Fruit fly (Drosophila melanogaster) whole organism, larva: ENCODE measurements around the gene CG17687.
A peak's percentile ranks its signal among the peaks of the same experiment; 100 is the strongest.

Experiments used
- noc ChIP-seq: fragments of 200-800 bp; sonication (Bioruptor generic); optimal IDR thresholded peaks from 3 replicates; lab custom pipeline; 2019; ENCODE audit warnings: missing biosample characterization, mild to moderate bottlenecking, missing genetic modification characterization, moderate library complexity

The CG17687 gene

DNA sequence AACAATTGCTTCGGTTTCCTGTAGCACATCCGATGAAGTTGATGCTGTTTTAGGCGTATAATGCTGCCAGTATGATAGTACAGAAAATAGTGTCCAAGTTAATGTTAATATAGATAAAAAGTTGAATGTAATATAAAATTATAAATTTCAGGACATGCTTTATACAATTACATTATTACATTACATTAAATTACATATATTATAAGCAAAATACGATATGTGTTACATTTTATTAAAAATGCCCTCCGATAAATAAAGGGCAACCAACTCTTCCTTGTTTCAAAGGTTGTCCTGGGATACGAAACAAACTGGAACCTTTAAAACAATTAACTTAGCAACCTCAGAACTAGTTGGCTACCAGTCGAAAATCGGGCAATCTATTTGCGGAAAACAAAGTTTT lies at the start of gene CG17687:
Gene CG17687 (plus strand): TSS at position 301 of the 400 bp plus-strand sequence.
- no peak for TF ChIP-seq noc

DNA sequence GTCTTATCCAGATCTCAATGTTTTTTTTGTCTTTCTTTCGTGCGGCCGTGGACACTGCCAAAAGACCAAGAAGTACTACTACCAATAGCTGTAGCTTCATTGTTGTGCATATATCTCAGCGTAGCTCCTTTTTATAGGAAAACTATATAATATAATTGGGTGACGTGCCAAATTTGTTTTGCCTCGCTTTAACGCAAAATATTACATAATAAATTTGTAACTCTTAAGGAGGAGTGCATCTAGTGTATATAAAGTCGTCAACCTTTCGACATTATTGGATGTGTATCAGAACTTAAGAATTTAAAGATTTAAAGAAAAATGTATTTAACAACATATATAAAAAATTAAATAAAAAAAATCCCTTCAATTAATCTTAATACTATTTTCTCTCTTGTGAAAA lies 48.8 kb upstream of the CG17687 start, which contains the start of gene CG43147:
Gene CG43147 (minus strand): TSS at position 101 of the 400 bp plus-strand sequence.
- no peak for TF ChIP-seq noc

- TF ChIP-seq noc, result no peak
Measured at dm6 chr3L:13301335-13301734, 47.5 kb upstream of the CG17687 start, which contains the start of gene SP. SP (plus strand) TSS chr3L:13301635.

DNA sequence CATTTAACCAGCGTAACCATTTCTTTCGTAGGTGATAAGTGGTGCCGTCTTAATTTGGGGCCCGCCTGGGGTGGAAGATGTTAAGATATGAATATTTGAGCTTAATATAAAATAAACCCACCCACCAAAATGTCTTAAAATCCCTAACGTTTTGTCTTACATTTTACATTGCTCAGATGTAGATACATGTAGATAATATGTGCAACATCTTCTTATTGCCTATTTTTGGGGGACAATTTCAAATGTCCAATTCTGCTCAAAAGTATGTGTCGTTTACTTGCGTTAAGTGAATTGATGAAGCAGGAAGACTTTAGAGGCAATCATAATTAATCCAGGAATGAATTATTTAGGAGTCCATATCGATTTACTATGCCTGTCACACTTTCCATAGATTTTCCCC lies 47.0 kb upstream of the CG17687 start:
- TF ChIP-seq noc, result no peak

DNA sequence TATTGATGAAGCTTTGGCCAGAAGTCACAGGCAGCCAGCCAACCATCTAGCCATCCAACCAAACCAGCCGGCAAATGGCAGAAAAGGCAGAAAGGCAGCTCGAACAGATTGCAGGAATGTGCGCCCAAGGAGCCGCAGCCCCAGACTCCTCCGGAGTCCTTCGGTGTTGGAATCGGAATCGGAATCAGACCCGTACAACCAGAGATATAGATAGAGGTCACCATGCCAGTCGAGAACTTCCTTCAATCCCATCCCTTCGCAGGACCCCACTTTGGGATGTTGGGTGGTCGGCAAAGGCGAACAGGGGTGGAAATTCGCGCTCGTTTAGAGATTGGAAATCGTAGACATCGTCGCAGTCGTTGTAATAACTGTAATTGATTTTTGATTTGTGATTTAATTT lies 36.6 kb upstream of the CG17687 start:
- TF ChIP-seq noc, result no peak

- no peak for TF ChIP-seq noc
Measured at dm6 chr3L:13328835-13329234, 20.0 kb upstream of the CG17687 start, which contains the start of gene CG14113. CG14113 (plus strand) TSS chr3L:13329135.

- TF ChIP-seq noc, result peak; percentile 85
Measured at dm6 chr3L:13356084-13356693, 7.4 kb downstream of the CG17687 start, which contains the start of gene Nplp2. Nplp2 (plus strand) TSS chr3L:13356376.

DNA sequence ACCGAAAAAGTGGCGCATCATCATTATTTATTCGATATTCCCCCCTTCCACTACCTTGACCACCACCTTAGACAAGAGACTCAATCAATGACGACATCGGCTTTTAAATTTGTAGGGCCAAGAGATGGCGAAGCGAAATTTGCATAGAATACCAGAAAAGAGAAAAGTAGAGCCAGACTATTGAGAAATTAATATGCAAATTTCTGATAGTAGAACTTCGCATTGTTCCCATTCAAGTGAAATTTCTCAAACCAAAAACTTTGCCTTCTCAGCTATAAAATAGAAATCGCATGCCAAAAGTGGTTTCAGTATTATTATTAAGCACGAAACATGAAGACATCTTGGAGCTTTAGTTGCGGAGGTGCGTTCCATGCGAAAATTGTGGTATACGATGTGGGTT lies 28.8 kb downstream of the CG17687 start, which contains the start of gene CG14111:
Gene CG14111 (plus strand): TSS at position 301 of the 400 bp plus-strand sequence.
- TF ChIP-seq noc, result no peak

- TF ChIP-seq noc, result no peak
Measured at dm6 chr3L:13378202-13378601, 29.4 kb downstream of the CG17687 start, which contains the start of gene SNCF. SNCF (plus strand) TSS chr3L:13378583.

DNA sequence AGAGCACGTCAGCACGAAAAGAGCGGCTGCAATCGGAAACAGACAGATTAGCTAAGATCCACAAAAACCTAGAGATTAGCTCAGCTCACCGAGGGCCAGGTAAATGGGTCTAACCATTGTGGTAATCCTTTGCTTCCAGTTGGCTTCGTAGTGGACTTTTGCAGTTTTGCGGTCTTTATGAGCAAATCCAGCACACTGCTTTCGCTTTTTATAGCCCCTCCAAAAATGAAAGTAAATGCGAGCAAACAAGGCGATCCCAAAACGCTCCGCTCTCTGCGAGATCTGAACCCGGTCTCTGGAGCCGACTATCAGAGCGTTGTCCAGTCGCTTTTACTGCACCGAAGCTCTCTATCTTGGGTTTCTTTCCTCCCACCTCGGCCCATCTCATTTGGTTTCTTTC lies 32.3 kb downstream of the CG17687 start, which contains the start of gene CG14107:
Gene CG14107 (minus strand): TSS at position 187 of the 400 bp plus-strand sequence.
- TF ChIP-seq noc, result no peak

- no peak for TF ChIP-seq noc
Measured at dm6 chr3L:13382061-13382815, 33.4 kb downstream of the CG17687 start, which contains the start of gene ImpL1. ImpL1 (plus strand) TSS chr3L:13382765.

DNA sequence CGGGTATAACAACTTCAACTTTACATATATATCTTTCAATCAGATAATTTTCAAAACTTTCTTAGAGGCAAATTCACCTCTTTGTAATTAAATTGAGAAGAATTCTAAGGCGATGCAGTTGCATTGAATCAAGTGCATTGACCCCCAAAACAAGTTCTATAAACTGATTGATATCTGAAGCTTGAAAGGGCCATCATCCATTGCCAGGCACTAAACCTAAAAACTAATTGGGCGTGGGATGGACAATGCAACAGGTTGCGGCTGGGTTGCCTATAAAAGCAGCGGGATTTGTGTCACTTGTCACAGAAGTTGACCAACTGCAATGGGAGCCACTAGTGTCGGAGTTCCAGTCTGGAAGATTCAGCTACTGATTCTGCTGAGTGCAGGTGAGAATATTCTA lies 35.7 kb downstream of the CG17687 start, which contains the start of gene CG14110:
Gene CG14110 (plus strand): TSS at position 301 of the 400 bp plus-strand sequence.
- no peak for TF ChIP-seq noc

dm6 chr3L:13387608-13388007 lies 38.8 kb downstream of the CG17687 start, which contains the start of gene CG10171:
CG10171 (minus strand) TSS chr3L:13387907.
- no peak for TF ChIP-seq noc

DNA sequence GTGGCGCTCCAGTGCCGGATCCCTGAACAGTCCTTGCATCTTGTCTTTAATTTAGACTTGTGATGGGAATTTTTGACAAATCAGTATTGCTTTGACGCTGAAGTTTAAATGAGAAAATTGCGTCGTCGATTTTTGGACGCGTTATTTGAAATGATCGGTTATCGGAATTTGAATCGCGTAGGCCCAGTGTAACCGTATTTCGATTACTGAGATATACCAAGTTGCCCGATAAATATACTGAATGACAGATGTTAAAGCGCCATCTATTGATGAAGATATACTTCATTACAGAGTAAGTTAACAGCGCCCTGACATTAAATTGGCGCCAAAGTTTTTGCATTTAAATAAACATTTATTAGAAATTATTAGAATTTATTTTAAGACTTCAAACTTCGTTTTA lies 41.0 kb downstream of the CG17687 start, which contains the start of gene Poc1:
Gene Poc1 (minus strand): TSS at position 173 of the 400 bp plus-strand sequence.
- no peak for TF ChIP-seq noc

dm6 chr3L:13393538-13393937 lies 44.7 kb downstream of the CG17687 start:
- TF ChIP-seq noc, result no peak

- no peak for TF ChIP-seq noc
Measured at dm6 chr3L:13397656-13398055, 48.8 kb downstream of the CG17687 start.

DNA sequence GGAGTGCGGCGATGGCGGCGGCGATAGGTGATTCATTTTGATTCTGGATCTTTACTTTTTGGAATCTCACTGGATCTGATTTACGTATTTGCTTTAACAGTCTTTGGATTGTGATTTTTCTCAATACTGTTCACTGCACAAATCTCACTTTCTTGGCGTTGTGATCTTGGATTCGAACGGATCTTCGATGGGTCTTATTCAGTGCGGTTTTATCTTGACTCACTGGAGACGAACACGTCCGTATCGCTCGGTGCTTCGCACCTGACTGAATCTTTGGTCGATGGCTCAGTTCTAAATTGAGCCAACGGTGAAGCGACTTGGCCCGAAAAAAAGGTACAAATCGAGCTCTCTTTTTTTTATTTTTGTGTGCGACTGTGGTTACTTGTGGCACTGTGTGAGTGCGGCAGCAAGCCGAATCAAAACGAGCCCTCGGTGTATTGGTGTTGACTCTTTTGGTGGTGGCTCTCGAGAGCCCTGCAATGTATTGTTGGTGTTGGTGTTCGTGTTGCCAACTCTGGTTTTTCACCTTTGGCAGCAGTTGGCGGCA lies 52.1 kb downstream of the CG17687 start, which contains the start of gene sens:
Gene sens (minus strand): TSS at position 254 of the 547 bp plus-strand sequence.
- TF ChIP-seq noc, result no peak
